Comparison of ENCODE assay signal across 7 worm cellular contexts in genomic region chrII:11396217-11396616, ce11.
TF ChIP-seq lines count a peak whose summit lies in the region.

No protein-coding gene starts in this region.

TF ChIP-seq in whole organism, L1 larva, 84 proteins besides CTCF, POLR2A, EP300 and RAD21:
- TF ChIP-seq nhr-85 (tag; lab: Kevin White, UChicago), result peak; percentile 47
- TF ChIP-seq nhr-47 (tag; optimal IDR thresholded peaks at IDR 0.05; lab: Kevin White, UChicago), result no peak
TF ChIP-seq in whole organism, L1 larva: peak in this region for 1.

TF ChIP-seq in whole organism, L4 larva, 104 proteins besides CTCF, POLR2A, EP300 and RAD21:
- peak; percentile 84 for TF ChIP-seq aha-1 (tag; lab: Kevin White, UChicago)
- TF ChIP-seq vab-7 (GFP tag; IDR thresholded peaks at IDR 0.05; lab: Robert Waterston, UW), result no peak

TF ChIP-seq in whole organism, early embryonic, 17 proteins besides CTCF, POLR2A, EP300 and RAD21:
- TF ChIP-seq B0310.2 (tag; optimal IDR thresholded peaks at IDR 0.05; lab: Kevin White, UChicago), result no peak
- no peak for TF ChIP-seq hmg-4 (GFP tag; optimal IDR thresholded peaks at IDR 0.05; lab: Kevin White, UChicago)
- TF ChIP-seq tra-4 (tag; optimal IDR thresholded peaks at IDR 0.05; lab: Kevin White, UChicago), result no peak
- peak; percentile 9 for TF ChIP-seq aly-1 (tag; optimal IDR thresholded peaks at IDR 0.05; lab: Kevin White, UChicago)
- TF ChIP-seq ceh-13 (GFP tag; optimal IDR thresholded peaks at IDR 0.05; lab: Kevin White, UChicago), result no peak

TF ChIP-seq in whole organism, late embryonic, 69 proteins besides CTCF, POLR2A, EP300 and RAD21:
- peak; percentile 13 for TF ChIP-seq C08G9.2 (tag; optimal IDR thresholded peaks at IDR 0.05; lab: Kevin White, UChicago)
- no peak for TF ChIP-seq ceh-45 (GFP tag; IDR thresholded peaks at IDR 0.05; lab: Robert Waterston, UW)
- no peak for TF ChIP-seq sdc-2 (tag; optimal IDR thresholded peaks at IDR 0.05; lab: Kevin White, UChicago)
- no peak for TF ChIP-seq pat-9 (tag; optimal IDR thresholded peaks at IDR 0.05; lab: Kevin White, UChicago)
- no peak for TF ChIP-seq hlh-13 (GFP tag; optimal IDR thresholded peaks at IDR 0.05; lab: Kevin White, UChicago)
- no peak for TF ChIP-seq ceh-6 (GFP tag; optimal IDR thresholded peaks at IDR 0.05; lab: Kevin White, UChicago)
- TF ChIP-seq unc-42 (tag; optimal IDR thresholded peaks at IDR 0.05; lab: Kevin White, UChicago), result peak; percentile 84
- no peak for TF ChIP-seq fkh-6 (tag; optimal IDR thresholded peaks at IDR 0.05; lab: Kevin White, UChicago)
- TF ChIP-seq hlh-15 (tag; optimal IDR thresholded peaks at IDR 0.05; lab: Kevin White, UChicago), result no peak
- no peak for TF ChIP-seq pha-4 (tag; optimal IDR thresholded peaks at IDR 0.05; lab: Kevin White, UChicago)
- no peak for TF ChIP-seq T23F11.4 (GFP tag; optimal IDR thresholded peaks at IDR 0.05; lab: Kevin White, UChicago)

TF ChIP-seq in whole organism, midembryonic, 9 proteins besides CTCF, POLR2A, EP300 and RAD21:
- TF ChIP-seq med-1 (GFP tag; optimal IDR thresholded peaks at IDR 0.05; lab: Kevin White, UChicago; ENCODE audit: insufficient read depth), result no peak
- TF ChIP-seq T22C8.4 (GFP tag; IDR thresholded peaks at IDR 0.05; lab: Robert Waterston, UW), result no peak
- no peak for TF ChIP-seq ztf-23 (GFP tag; IDR thresholded peaks at IDR 0.05; lab: Robert Waterston, UW)
- no peak for TF ChIP-seq cog-1 (tag; optimal IDR thresholded peaks at IDR 0.05; lab: Kevin White, UChicago)
- TF ChIP-seq klf-2 (GFP tag; conservative IDR thresholded peaks at IDR 0.05; lab: Robert Waterston, UW), result no peak
- TF ChIP-seq ref-1 (GFP tag; conservative IDR thresholded peaks at IDR 0.05; lab: Robert Waterston, UW), result no peak
- no peak for TF ChIP-seq ztf-29 (GFP tag; IDR thresholded peaks at IDR 0.05; lab: Robert Waterston, UW)
- TF ChIP-seq flt-1 (GFP tag; IDR thresholded peaks at IDR 0.05; lab: Robert Waterston, UW), result peak; percentile 22; the same call in 1 of the 2 replicates
- TF ChIP-seq tab-1 (GFP tag; IDR thresholded peaks at IDR 0.05; lab: Robert Waterston, UW), result 0 out of 2 replicates have a peak, but pooled peaks have one; percentile 23

TF ChIP-seq in whole organism, mixed stage, embryonic, 35 proteins besides CTCF, POLR2A, EP300 and RAD21:
- TF ChIP-seq lin-32 (GFP tag; optimal IDR thresholded peaks at IDR 0.05; lab: Kevin White, UChicago) (no peak), ces-1 (GFP tag; optimal IDR thresholded peaks at IDR 0.05; lab: Kevin White, UChicago) (peak; percentile 93)

TF ChIP-seq in whole organism, young adult, 124 proteins besides CTCF, POLR2A, EP300 and RAD21:
- TF ChIP-seq attf-3 (GFP tag; conservative IDR thresholded peaks at IDR 0.05; lab: Robert Waterston, UW) (0 out of 2 replicates have a peak, but pooled peaks have one; percentile 25), hlh-26 (GFP tag; conservative IDR thresholded peaks at IDR 0.05; lab: Robert Waterston, UW) (no peak)
